Fruit fly (Drosophila melanogaster) whole organism, wandering third instar larva: ENCODE measurements around the gene TrpRS.
A peak's percentile ranks its signal among the peaks of the same experiment; 100 is the strongest.

ENCODE experiments used
- Abd-B ChIP-seq: fragments of >200 bp; optimal IDR thresholded peaks from 2 replicates; lab custom pipeline; 2017; ENCODE audit warnings: missing biosample characterization, missing genetic modification characterization
- CG32264 ChIP-seq: fragments of 200-800 bp; sonication (Bioruptor generic); optimal IDR thresholded peaks from 2 replicates; lab custom pipeline; 2016; ENCODE audit warnings: missing biosample characterization, missing genetic modification characterization
- CG9705 ChIP-seq: fragments of 200-800 bp; sonication (Bioruptor generic); optimal IDR thresholded peaks from 2 replicates; lab custom pipeline; 2018; ENCODE audit warnings: missing biosample characterization, mild to moderate bottlenecking, missing genetic modification characterization
- CrebA ChIP-seq: fragments of 200-800 bp; sonication (Bioruptor generic); optimal IDR thresholded peaks from 2 replicates; lab custom pipeline; 2016; ENCODE audit warnings: missing biosample characterization, mild to moderate bottlenecking, missing genetic modification characterization, borderline replicate concordance
- Dfd ChIP-seq: fragments of >200 bp; optimal IDR thresholded peaks from 2 replicates; lab custom pipeline; 2017; ENCODE audit warnings: missing biosample characterization, missing genetic modification characterization
- Dif ChIP-seq: fragments of 200-275, 200-300 bp; sonication (Bioruptor generic); optimal IDR thresholded peaks from 2 replicates; lab custom pipeline; 2018; ENCODE audit warnings: missing biosample characterization, missing genetic modification characterization; ENCODE audit not compliant: partially characterized antibody
- GATAd ChIP-seq: sonication (Bioruptor generic); optimal IDR thresholded peaks from 2 replicates; lab custom pipeline; 2016; ENCODE audit warnings: missing biosample characterization, missing genetic modification characterization
- HLH106 ChIP-seq: fragments of 200-800 bp; optimal IDR thresholded peaks from 3 replicates; lab custom pipeline; 2019; ENCODE audit warnings: missing biosample characterization, mild to moderate bottlenecking, missing genetic modification characterization, moderate library complexity
- Hnf4 ChIP-seq: fragments of 200-800 bp; sonication (Bioruptor generic); optimal IDR thresholded peaks from 2 replicates; lab custom pipeline; 2016; ENCODE audit warnings: missing biosample characterization, mild to moderate bottlenecking, missing genetic modification characterization
- Hr78 ChIP-seq: fragments of >200 bp; optimal IDR thresholded peaks from 2 replicates; lab custom pipeline; 2017; ENCODE audit warnings: missing biosample characterization, missing genetic modification characterization
- Hr83 ChIP-seq: fragments of 200-300 bp; sonication (Bioruptor generic); optimal IDR thresholded peaks from 2 replicates; lab custom pipeline; 2016; ENCODE audit warnings: missing biosample characterization, mild to moderate bottlenecking, missing genetic modification characterization, moderate library complexity; ENCODE audit not compliant: poor library complexity, severe bottlenecking
- Jra ChIP-seq: sonication (Bioruptor generic); optimal IDR thresholded peaks from 2 replicates; lab custom pipeline; 2016; ENCODE audit warnings: missing biosample characterization, missing genetic modification characterization
- Mio ChIP-seq: sonication (Bioruptor generic); optimal IDR thresholded peaks from 2 replicates; lab custom pipeline; 2016; ENCODE audit warnings: missing biosample characterization, missing genetic modification characterization
- Myc ChIP-seq: fragments of >200 bp; optimal IDR thresholded peaks from 2 replicates; lab custom pipeline; 2017
- N ChIP-seq: fragments of >200 bp; optimal IDR thresholded peaks from 2 replicates; lab custom pipeline; 2018; ENCODE audit warnings: missing biosample characterization, missing external identifiers, missing genetic modification characterization
- OdsH ChIP-seq: fragments of 200-800 bp; sonication (Bioruptor generic); optimal IDR thresholded peaks from 2 replicates; lab custom pipeline; 2016; ENCODE audit warnings: missing biosample characterization, mild to moderate bottlenecking, missing genetic modification characterization
- Rel ChIP-seq, 2 experiments: fragments of 200-800 bp; sonication (Bioruptor generic) in 1 of 2; optimal IDR thresholded peaks; 2 replicates in 1 of 2; 3 replicates in 1 of 2; lab custom pipeline; 2016 to 2019; ENCODE audit warnings: mild to moderate bottlenecking in 2 of 2, missing biosample characterization in 2 of 2, missing genetic modification characterization in 2 of 2, moderate library complexity in 1 of 2
- Sp1 ChIP-seq: fragments of 200-800 bp; sonication (Bioruptor generic); optimal IDR thresholded peaks from 3 replicates; lab custom pipeline; 2019; ENCODE audit warnings: missing biosample characterization, mild to moderate bottlenecking, missing genetic modification characterization, moderate library complexity
- Vsx2 ChIP-seq: fragments of 200-300, 225-300 bp; sonication (Bioruptor generic); optimal IDR thresholded peaks from 2 replicates; lab custom pipeline; 2018; ENCODE audit warnings: missing biosample characterization, missing genetic modification characterization; ENCODE audit not compliant: partially characterized antibody
- br ChIP-seq: fragments of 200-800 bp; sonication (Bioruptor generic); optimal IDR thresholded peaks from 2 replicates; lab custom pipeline; 2016; ENCODE audit warnings: missing biosample characterization, missing genetic modification characterization
- brk ChIP-seq: fragments of 200-800 bp; sonication (Bioruptor generic); optimal IDR thresholded peaks from 2 replicates; lab custom pipeline; 2016; ENCODE audit warnings: missing biosample characterization, mild to moderate bottlenecking, missing genetic modification characterization
- dl ChIP-seq, 2 experiments: fragments of 175-275, 200-275 bp in 1 of 2; fragments of 200-275 bp in 1 of 2; sonication (Bioruptor generic); optimal IDR thresholded peaks; lab custom pipeline; 2018; ENCODE audit warnings: mild to moderate bottlenecking in 2 of 2, missing biosample characterization in 2 of 2, missing genetic modification characterization in 2 of 2, moderate library complexity in 2 of 2; ENCODE audit not compliant: partially characterized antibody in 2 of 2, insufficient read depth in 1 of 2
- dmrt93B ChIP-seq: fragments of 200-800 bp; sonication (Bioruptor generic); optimal IDR thresholded peaks from 2 replicates; lab custom pipeline; 2018; ENCODE audit warnings: missing biosample characterization, mild to moderate bottlenecking, missing genetic modification characterization
- dsf ChIP-seq: sonication (Bioruptor generic); optimal IDR thresholded peaks from 2 replicates; lab custom pipeline; 2016; ENCODE audit warnings: missing biosample characterization, missing genetic modification characterization, borderline replicate concordance
- ey ChIP-seq: fragments of 200-800 bp; sonication (Bioruptor generic); optimal IDR thresholded peaks from 2 replicates; lab custom pipeline; 2016; ENCODE audit warnings: missing biosample characterization, missing genetic modification characterization
- foxo ChIP-seq, 2 experiments: fragments of 200-800 bp; sonication (Bioruptor generic); optimal IDR thresholded peaks; 2 replicates in 1 of 2; 3 replicates in 1 of 2; lab custom pipeline; 2016 to 2017; ENCODE audit warnings: missing biosample characterization in 2 of 2, missing genetic modification characterization in 2 of 2
- fru ChIP-seq: fragments of 200-800 bp; sonication (Bioruptor generic); optimal IDR thresholded peaks from 3 replicates; lab custom pipeline; 2016; ENCODE audit warnings: missing biosample characterization, mild to moderate bottlenecking, missing genetic modification characterization
- h ChIP-seq: fragments of 200-800 bp; sonication (Bioruptor generic); optimal IDR thresholded peaks from 3 replicates; lab custom pipeline; 2016; ENCODE audit warnings: missing biosample characterization, mild to moderate bottlenecking, missing genetic modification characterization
- jim ChIP-seq: fragments of 175-275, 200-325 bp; sonication (Bioruptor generic); optimal IDR thresholded peaks from 2 replicates; lab custom pipeline; 2016; ENCODE audit warnings: missing biosample characterization, mild to moderate bottlenecking, missing genetic modification characterization
- lola ChIP-seq: fragments of >200 bp; optimal IDR thresholded peaks from 2 replicates; lab custom pipeline; 2017; ENCODE audit warnings: missing biosample characterization, missing genetic modification characterization
- pan ChIP-seq: fragments of >200 bp; optimal IDR thresholded peaks from 2 replicates; lab custom pipeline; 2017
- psq ChIP-seq: fragments of 200-800 bp; sonication (Bioruptor generic); optimal IDR thresholded peaks from 3 replicates; lab custom pipeline; 2017; ENCODE audit warnings: missing biosample characterization, mild to moderate bottlenecking, missing genetic modification characterization, moderate library complexity
- rgr ChIP-seq: fragments of 200-800 bp; sonication (Bioruptor generic); optimal IDR thresholded peaks from 3 replicates; lab custom pipeline; 2016; ENCODE audit warnings: missing biosample characterization, mild to moderate bottlenecking, missing genetic modification characterization
- sage ChIP-seq: fragments of 200-800 bp; sonication (Bioruptor generic); optimal IDR thresholded peaks from 2 replicates; lab custom pipeline; 2016; ENCODE audit warnings: missing biosample characterization, mild to moderate bottlenecking, missing genetic modification characterization
- sv ChIP-seq: fragments of 200-800 bp; sonication (Bioruptor generic); optimal IDR thresholded peaks from 3 replicates; lab custom pipeline; 2016; ENCODE audit warnings: missing biosample characterization, missing genetic modification characterization
- tai ChIP-seq: sonication (Bioruptor generic); optimal IDR thresholded peaks from 2 replicates; lab custom pipeline; 2016; ENCODE audit warnings: missing biosample characterization, missing genetic modification characterization
- usp ChIP-seq: fragments of >200 bp; optimal IDR thresholded peaks from 2 replicates; lab custom pipeline; 2017; ENCODE audit warnings: missing biosample characterization, missing genetic modification characterization
- woc ChIP-seq: sonication (Bioruptor generic); optimal IDR thresholded peaks from 2 replicates; lab custom pipeline; 2016; ENCODE audit warnings: missing biosample characterization, mild to moderate bottlenecking, missing genetic modification characterization

TrpRS gene

DNA sequence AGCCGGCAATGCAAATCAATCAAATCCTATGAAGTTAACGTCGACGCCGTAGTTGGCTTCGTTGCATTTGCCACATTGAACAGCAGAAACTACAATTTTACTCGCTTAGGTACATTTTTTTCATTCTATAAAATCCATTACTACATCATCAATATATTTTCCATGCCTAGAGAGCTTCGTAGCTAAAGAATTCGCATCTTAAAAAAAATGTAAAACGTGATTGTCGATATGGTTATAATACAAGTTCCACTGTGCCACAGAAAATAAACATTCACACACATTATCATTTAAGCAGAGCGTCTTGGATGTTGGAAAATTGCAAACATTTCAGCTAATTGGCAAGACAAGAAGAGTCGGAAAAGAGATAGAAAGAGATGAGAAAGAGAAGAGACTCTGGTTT, 38.8 kb downstream of the TrpRS start:
- TF ChIP-seq jim (GFP tag; lab: Kevin White, UChicago) (no peak), HLH106 (no peak), Jra (GFP tag; lab: Kevin White, UChicago) (no peak), Dfd (GFP tag; lab: Kevin White, UChicago) (no peak), pan (no peak), Mio (no peak)

- TF ChIP-seq Sp1 (GFP tag; lab: Kevin White, UChicago) (peak; percentile 58), N (no peak), ey (GFP tag; lab: Kevin White, UChicago) (peak; percentile 59), GATAd (GFP tag; lab: Kevin White, UChicago) (no peak), HLH106 (peak; percentile 73), br (no peak), Hnf4 (peak; percentile 31), CG9705 (GFP tag; lab: Kevin White, UChicago) (no peak), Mio (no peak), OdsH (GFP tag; lab: Kevin White, UChicago) (peak; percentile 72), jim (GFP tag; lab: Kevin White, UChicago) (no peak), woc (GFP tag; lab: Kevin White, UChicago) (peak; percentile 3), Abd-B (GFP tag; lab: Kevin White, UChicago) (no peak), dmrt93B (GFP tag; lab: Kevin White, UChicago) (peak; percentile 72), tai (GFP tag; lab: Kevin White, UChicago) (no peak), CrebA (GFP tag; lab: Kevin White, UChicago) (no peak), CG32264 (GFP tag; lab: Kevin White, UChicago) (peak; percentile 5), brk (peak; percentile 23), sv (peak; percentile 46), Myc (lab: Kevin White, UChicago) (no peak), dsf (GFP tag; lab: Kevin White, UChicago) (no peak), psq (GFP tag; lab: Kevin White, UChicago) (no peak), fru (GFP tag; lab: Kevin White, UChicago) (peak; percentile 44), Hr83 (GFP tag; lab: Kevin White, UChicago) (no peak), Dfd (GFP tag; lab: Kevin White, UChicago) (no peak), pan (no peak), rgr (GFP tag; lab: Kevin White, UChicago) (peak; percentile 84), Vsx2 (no peak), Dif (GFP tag; lab: Kevin White, UChicago) (no peak), lola (GFP tag; lab: Kevin White, UChicago) (no peak), usp (GFP tag; lab: Kevin White, UChicago) (no peak), Jra (GFP tag; lab: Kevin White, UChicago) (no peak), Rel (GFP tag; optimal IDR thresholded peaks at IDR 0.05; lab: Kevin White, UChicago) (no peak), Rel (tag; optimal IDR thresholded peaks at IDR 0.05; lab: Kevin White, UChicago) (no peak), dl (GFP tag; optimal IDR thresholded peaks at IDR 0.05; lab: Kevin White, UChicago; ENCODE audit: insufficient read depth in 1 of 2, partially characterized antibody in 2 of 2) (no peak), sage (GFP tag; lab: Kevin White, UChicago) (peak; percentile 73), foxo (GFP tag; optimal IDR thresholded peaks at IDR 0.05; lab: Kevin White, UChicago) (peak in 1 of 2 experiments; percentile 83), h (GFP tag; lab: Kevin White, UChicago) (peak; percentile 74), Hr78 (no peak)
Observed at dm6 chr3R:9227330-9227729, 39.4 kb downstream of the TrpRS start.

DNA sequence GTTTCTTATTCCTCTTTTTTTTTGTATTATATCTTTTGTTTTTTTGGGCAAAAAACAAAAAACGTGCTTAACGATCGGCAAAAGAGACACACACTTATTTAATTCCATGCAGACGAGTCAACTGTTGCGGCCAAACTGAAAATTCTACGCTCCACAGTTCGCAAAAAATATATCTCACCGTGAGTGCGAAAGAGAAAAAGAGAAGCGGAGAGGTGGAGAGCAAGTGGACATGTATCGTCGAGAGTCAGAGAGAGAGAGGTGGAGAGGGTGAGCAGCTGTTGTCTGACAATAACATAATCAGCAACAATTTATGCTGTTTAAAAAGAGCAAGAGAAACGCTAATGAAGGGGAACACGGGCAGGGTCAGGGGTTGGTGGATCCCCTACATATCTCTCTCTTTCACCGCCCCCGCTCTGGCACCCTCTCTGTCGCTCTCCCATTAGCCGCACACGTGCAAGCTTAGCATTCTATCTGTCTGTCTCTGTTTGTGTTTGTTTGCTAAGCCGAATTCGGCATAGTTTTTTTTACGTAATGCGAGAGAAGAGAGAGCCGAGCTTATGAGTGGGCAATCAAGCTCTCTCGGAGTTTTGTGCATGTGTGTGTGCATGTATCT, 39.9 kb downstream of the TrpRS start:
- TF ChIP-seq dmrt93B (GFP tag; lab: Kevin White, UChicago): no peak
- peak; percentile 75 for TF ChIP-seq Dif (GFP tag; lab: Kevin White, UChicago)
- no peak for TF ChIP-seq Dfd (GFP tag; lab: Kevin White, UChicago)
- TF ChIP-seq psq (GFP tag; lab: Kevin White, UChicago): peak; percentile 94
- TF ChIP-seq woc (GFP tag; lab: Kevin White, UChicago): peak; percentile 5
- TF ChIP-seq CG32264 (GFP tag; lab: Kevin White, UChicago): no peak
- TF ChIP-seq Rel (GFP tag; optimal IDR thresholded peaks at IDR 0.05; lab: Kevin White, UChicago): no peak
- peak; percentile 93 for TF ChIP-seq Rel (tag; optimal IDR thresholded peaks at IDR 0.05; lab: Kevin White, UChicago)
- peak; percentile 32 to 65 for TF ChIP-seq dl (GFP tag; optimal IDR thresholded peaks at IDR 0.05; lab: Kevin White, UChicago; ENCODE audit: insufficient read depth in 1 of 2, partially characterized antibody in 2 of 2)
- TF ChIP-seq Vsx2: peak; percentile 73
- TF ChIP-seq sage (GFP tag; lab: Kevin White, UChicago): no peak
